Fruit fly (Drosophila melanogaster) whole organism, wandering third instar larva: ENCODE measurements around the gene CG1638.
A peak's percentile ranks its signal among the peaks of the same experiment; 100 is the strongest.

Experiments used
- Abd-B ChIP-seq: fragments of >200 bp; optimal IDR thresholded peaks from 2 replicates; lab custom pipeline; 2017; ENCODE audit warnings: missing biosample characterization, missing genetic modification characterization
- CG32264 ChIP-seq: fragments of 200-800 bp; sonication (Bioruptor generic); optimal IDR thresholded peaks from 2 replicates; lab custom pipeline; 2016; ENCODE audit warnings: missing biosample characterization, missing genetic modification characterization
- CG9705 ChIP-seq: fragments of 200-800 bp; sonication (Bioruptor generic); optimal IDR thresholded peaks from 2 replicates; lab custom pipeline; 2018; ENCODE audit warnings: missing biosample characterization, mild to moderate bottlenecking, missing genetic modification characterization
- CrebA ChIP-seq: fragments of 200-800 bp; sonication (Bioruptor generic); optimal IDR thresholded peaks from 2 replicates; lab custom pipeline; 2016; ENCODE audit warnings: missing biosample characterization, mild to moderate bottlenecking, missing genetic modification characterization, borderline replicate concordance
- Dfd ChIP-seq: fragments of >200 bp; optimal IDR thresholded peaks from 2 replicates; lab custom pipeline; 2017; ENCODE audit warnings: missing biosample characterization, missing genetic modification characterization
- Dif ChIP-seq: fragments of 200-275, 200-300 bp; sonication (Bioruptor generic); optimal IDR thresholded peaks from 2 replicates; lab custom pipeline; 2018; ENCODE audit warnings: missing biosample characterization, missing genetic modification characterization; ENCODE audit not compliant: partially characterized antibody
- GATAd ChIP-seq: sonication (Bioruptor generic); optimal IDR thresholded peaks from 2 replicates; lab custom pipeline; 2016; ENCODE audit warnings: missing biosample characterization, missing genetic modification characterization
- HLH106 ChIP-seq: fragments of 200-800 bp; optimal IDR thresholded peaks from 3 replicates; lab custom pipeline; 2019; ENCODE audit warnings: missing biosample characterization, mild to moderate bottlenecking, missing genetic modification characterization, moderate library complexity
- Hnf4 ChIP-seq: fragments of 200-800 bp; sonication (Bioruptor generic); optimal IDR thresholded peaks from 2 replicates; lab custom pipeline; 2016; ENCODE audit warnings: missing biosample characterization, mild to moderate bottlenecking, missing genetic modification characterization
- Hr78 ChIP-seq: fragments of >200 bp; optimal IDR thresholded peaks from 2 replicates; lab custom pipeline; 2017; ENCODE audit warnings: missing biosample characterization, missing genetic modification characterization
- Hr83 ChIP-seq: fragments of 200-300 bp; sonication (Bioruptor generic); optimal IDR thresholded peaks from 2 replicates; lab custom pipeline; 2016; ENCODE audit warnings: missing biosample characterization, mild to moderate bottlenecking, missing genetic modification characterization, moderate library complexity; ENCODE audit not compliant: poor library complexity, severe bottlenecking
- Jra ChIP-seq: sonication (Bioruptor generic); optimal IDR thresholded peaks from 2 replicates; lab custom pipeline; 2016; ENCODE audit warnings: missing biosample characterization, missing genetic modification characterization
- Mio ChIP-seq: sonication (Bioruptor generic); optimal IDR thresholded peaks from 2 replicates; lab custom pipeline; 2016; ENCODE audit warnings: missing biosample characterization, missing genetic modification characterization
- Myc ChIP-seq: fragments of >200 bp; optimal IDR thresholded peaks from 2 replicates; lab custom pipeline; 2017
- N ChIP-seq: fragments of >200 bp; optimal IDR thresholded peaks from 2 replicates; lab custom pipeline; 2018; ENCODE audit warnings: missing biosample characterization, missing external identifiers, missing genetic modification characterization
- OdsH ChIP-seq: fragments of 200-800 bp; sonication (Bioruptor generic); optimal IDR thresholded peaks from 2 replicates; lab custom pipeline; 2016; ENCODE audit warnings: missing biosample characterization, mild to moderate bottlenecking, missing genetic modification characterization
- Rel ChIP-seq, 2 experiments: fragments of 200-800 bp; sonication (Bioruptor generic) in 1 of 2; optimal IDR thresholded peaks; 2 replicates in 1 of 2; 3 replicates in 1 of 2; lab custom pipeline; 2016 to 2019; ENCODE audit warnings: mild to moderate bottlenecking in 2 of 2, missing biosample characterization in 2 of 2, missing genetic modification characterization in 2 of 2, moderate library complexity in 1 of 2
- Sp1 ChIP-seq: fragments of 200-800 bp; sonication (Bioruptor generic); optimal IDR thresholded peaks from 3 replicates; lab custom pipeline; 2019; ENCODE audit warnings: missing biosample characterization, mild to moderate bottlenecking, missing genetic modification characterization, moderate library complexity
- Vsx2 ChIP-seq: fragments of 200-300, 225-300 bp; sonication (Bioruptor generic); optimal IDR thresholded peaks from 2 replicates; lab custom pipeline; 2018; ENCODE audit warnings: missing biosample characterization, missing genetic modification characterization; ENCODE audit not compliant: partially characterized antibody
- br ChIP-seq: fragments of 200-800 bp; sonication (Bioruptor generic); optimal IDR thresholded peaks from 2 replicates; lab custom pipeline; 2016; ENCODE audit warnings: missing biosample characterization, missing genetic modification characterization
- brk ChIP-seq: fragments of 200-800 bp; sonication (Bioruptor generic); optimal IDR thresholded peaks from 2 replicates; lab custom pipeline; 2016; ENCODE audit warnings: missing biosample characterization, mild to moderate bottlenecking, missing genetic modification characterization
- dl ChIP-seq, 2 experiments: fragments of 175-275, 200-275 bp in 1 of 2; fragments of 200-275 bp in 1 of 2; sonication (Bioruptor generic); optimal IDR thresholded peaks; lab custom pipeline; 2018; ENCODE audit warnings: mild to moderate bottlenecking in 2 of 2, missing biosample characterization in 2 of 2, missing genetic modification characterization in 2 of 2, moderate library complexity in 2 of 2; ENCODE audit not compliant: partially characterized antibody in 2 of 2, insufficient read depth in 1 of 2
- dmrt93B ChIP-seq: fragments of 200-800 bp; sonication (Bioruptor generic); optimal IDR thresholded peaks from 2 replicates; lab custom pipeline; 2018; ENCODE audit warnings: missing biosample characterization, mild to moderate bottlenecking, missing genetic modification characterization
- dsf ChIP-seq: sonication (Bioruptor generic); optimal IDR thresholded peaks from 2 replicates; lab custom pipeline; 2016; ENCODE audit warnings: missing biosample characterization, missing genetic modification characterization, borderline replicate concordance
- ey ChIP-seq: fragments of 200-800 bp; sonication (Bioruptor generic); optimal IDR thresholded peaks from 2 replicates; lab custom pipeline; 2016; ENCODE audit warnings: missing biosample characterization, missing genetic modification characterization
- foxo ChIP-seq, 2 experiments: fragments of 200-800 bp; sonication (Bioruptor generic); optimal IDR thresholded peaks; 2 replicates in 1 of 2; 3 replicates in 1 of 2; lab custom pipeline; 2016 to 2017; ENCODE audit warnings: missing biosample characterization in 2 of 2, missing genetic modification characterization in 2 of 2
- fru ChIP-seq: fragments of 200-800 bp; sonication (Bioruptor generic); optimal IDR thresholded peaks from 3 replicates; lab custom pipeline; 2016; ENCODE audit warnings: missing biosample characterization, mild to moderate bottlenecking, missing genetic modification characterization
- h ChIP-seq: fragments of 200-800 bp; sonication (Bioruptor generic); optimal IDR thresholded peaks from 3 replicates; lab custom pipeline; 2016; ENCODE audit warnings: missing biosample characterization, mild to moderate bottlenecking, missing genetic modification characterization
- jim ChIP-seq: fragments of 175-275, 200-325 bp; sonication (Bioruptor generic); optimal IDR thresholded peaks from 2 replicates; lab custom pipeline; 2016; ENCODE audit warnings: missing biosample characterization, mild to moderate bottlenecking, missing genetic modification characterization
- lola ChIP-seq: fragments of >200 bp; optimal IDR thresholded peaks from 2 replicates; lab custom pipeline; 2017; ENCODE audit warnings: missing biosample characterization, missing genetic modification characterization
- pan ChIP-seq: fragments of >200 bp; optimal IDR thresholded peaks from 2 replicates; lab custom pipeline; 2017
- psq ChIP-seq: fragments of 200-800 bp; sonication (Bioruptor generic); optimal IDR thresholded peaks from 3 replicates; lab custom pipeline; 2017; ENCODE audit warnings: missing biosample characterization, mild to moderate bottlenecking, missing genetic modification characterization, moderate library complexity
- rgr ChIP-seq: fragments of 200-800 bp; sonication (Bioruptor generic); optimal IDR thresholded peaks from 3 replicates; lab custom pipeline; 2016; ENCODE audit warnings: missing biosample characterization, mild to moderate bottlenecking, missing genetic modification characterization
- sage ChIP-seq: fragments of 200-800 bp; sonication (Bioruptor generic); optimal IDR thresholded peaks from 2 replicates; lab custom pipeline; 2016; ENCODE audit warnings: missing biosample characterization, mild to moderate bottlenecking, missing genetic modification characterization
- sv ChIP-seq: fragments of 200-800 bp; sonication (Bioruptor generic); optimal IDR thresholded peaks from 3 replicates; lab custom pipeline; 2016; ENCODE audit warnings: missing biosample characterization, missing genetic modification characterization
- tai ChIP-seq: sonication (Bioruptor generic); optimal IDR thresholded peaks from 2 replicates; lab custom pipeline; 2016; ENCODE audit warnings: missing biosample characterization, missing genetic modification characterization
- usp ChIP-seq: fragments of >200 bp; optimal IDR thresholded peaks from 2 replicates; lab custom pipeline; 2017; ENCODE audit warnings: missing biosample characterization, missing genetic modification characterization
- woc ChIP-seq: sonication (Bioruptor generic); optimal IDR thresholded peaks from 2 replicates; lab custom pipeline; 2016; ENCODE audit warnings: missing biosample characterization, mild to moderate bottlenecking, missing genetic modification characterization

Gene CG1638

DNA sequence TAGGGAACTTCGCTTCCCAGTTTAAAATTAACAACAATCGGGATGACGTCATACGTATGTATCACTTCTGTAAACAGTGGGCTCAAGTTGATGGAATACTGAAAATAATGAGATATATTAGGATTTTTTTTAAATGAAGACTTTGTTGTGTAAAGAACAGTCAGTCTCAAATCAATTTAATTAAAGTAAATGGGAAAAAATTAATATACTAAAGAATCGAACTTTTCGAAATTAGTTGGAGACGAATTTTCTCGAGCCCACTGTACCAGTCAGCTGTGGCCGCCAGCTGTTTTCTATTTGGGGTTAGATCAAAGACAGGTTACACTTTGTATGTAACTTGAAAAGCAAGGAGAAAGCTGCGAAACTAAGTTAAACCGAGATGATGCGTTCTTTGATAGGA is 2.0 kb upstream of the CG1638 start, which contains the start of gene CG1635:
Gene CG1635 (plus strand): TSS at position 300 of the 400 bp plus-strand sequence.
- TF ChIP-seq dsf (GFP tag; lab: Kevin White, UChicago), result peak; percentile 96
- TF ChIP-seq CG9705, result peak; percentile 97
- no peak for TF ChIP-seq Hnf4
- TF ChIP-seq Myc, result no peak
- TF ChIP-seq Dif (GFP tag; lab: Kevin White, UChicago), result no peak
- TF ChIP-seq HLH106 (tag; lab: Kevin White, UChicago), result peak; percentile 99
- no peak for TF ChIP-seq Vsx2 (GFP tag; lab: Kevin White, UChicago)
- TF ChIP-seq lola, result no peak
- TF ChIP-seq Dfd (GFP tag; lab: Kevin White, UChicago), result no peak
- peak; percentile 97 for TF ChIP-seq fru (GFP tag; lab: Kevin White, UChicago)
- TF ChIP-seq OdsH (GFP tag; lab: Kevin White, UChicago), result peak; percentile 98
- no peak for TF ChIP-seq usp (GFP tag; lab: Kevin White, UChicago)
- TF ChIP-seq N (GFP tag; lab: Kevin White, UChicago), result no peak
- TF ChIP-seq GATAd (GFP tag; lab: Kevin White, UChicago), result peak; percentile 93
- TF ChIP-seq CG32264, result peak; percentile 97
- peak; percentile 99 for TF ChIP-seq Sp1 (GFP tag; lab: Kevin White, UChicago)
- peak; percentile 67 for TF ChIP-seq Hr83 (GFP tag; lab: Kevin White, UChicago)
- no peak for TF ChIP-seq brk
- peak; percentile 99 for TF ChIP-seq rgr (GFP tag; lab: Kevin White, UChicago)
- TF ChIP-seq sage (GFP tag; lab: Kevin White, UChicago), result no peak
- TF ChIP-seq sv (GFP tag; lab: Kevin White, UChicago), result peak; percentile 98
- TF ChIP-seq woc (GFP tag; lab: Kevin White, UChicago), result no peak
- no peak for TF ChIP-seq Jra
- TF ChIP-seq br (GFP tag; lab: Kevin White, UChicago), result peak; percentile 99
- no peak for TF ChIP-seq tai (GFP tag; lab: Kevin White, UChicago)
- peak; percentile 95 for TF ChIP-seq dmrt93B (GFP tag; lab: Kevin White, UChicago)
- TF ChIP-seq jim (GFP tag; lab: Kevin White, UChicago), result no peak
- TF ChIP-seq CrebA (GFP tag; lab: Kevin White, UChicago), result no peak
- no peak for TF ChIP-seq dl (GFP tag; optimal IDR thresholded peaks at IDR 0.05; lab: Kevin White, UChicago; ENCODE audit: insufficient read depth in 1 of 2, partially characterized antibody in 2 of 2)
- TF ChIP-seq Mio (GFP tag; lab: Kevin White, UChicago), result no peak
- TF ChIP-seq h, result peak; percentile 97
- peak; percentile 87 for TF ChIP-seq Rel (GFP tag; optimal IDR thresholded peaks at IDR 0.05; lab: Kevin White, UChicago)
- peak; percentile 92 for TF ChIP-seq Rel (tag; optimal IDR thresholded peaks at IDR 0.05; lab: Kevin White, UChicago)
- TF ChIP-seq pan, result no peak
- TF ChIP-seq psq, result peak; percentile 97
- no peak for TF ChIP-seq Abd-B (GFP tag; lab: Kevin White, UChicago)
- peak; percentile 95 to 99 for TF ChIP-seq foxo (GFP tag; optimal IDR thresholded peaks at IDR 0.05; lab: Kevin White, UChicago)
- TF ChIP-seq Hr78 (GFP tag; lab: Kevin White, UChicago), result no peak
- peak; percentile 97 for TF ChIP-seq ey
- TF ChIP-seq, all 38 proteins: peak for 18

DNA sequence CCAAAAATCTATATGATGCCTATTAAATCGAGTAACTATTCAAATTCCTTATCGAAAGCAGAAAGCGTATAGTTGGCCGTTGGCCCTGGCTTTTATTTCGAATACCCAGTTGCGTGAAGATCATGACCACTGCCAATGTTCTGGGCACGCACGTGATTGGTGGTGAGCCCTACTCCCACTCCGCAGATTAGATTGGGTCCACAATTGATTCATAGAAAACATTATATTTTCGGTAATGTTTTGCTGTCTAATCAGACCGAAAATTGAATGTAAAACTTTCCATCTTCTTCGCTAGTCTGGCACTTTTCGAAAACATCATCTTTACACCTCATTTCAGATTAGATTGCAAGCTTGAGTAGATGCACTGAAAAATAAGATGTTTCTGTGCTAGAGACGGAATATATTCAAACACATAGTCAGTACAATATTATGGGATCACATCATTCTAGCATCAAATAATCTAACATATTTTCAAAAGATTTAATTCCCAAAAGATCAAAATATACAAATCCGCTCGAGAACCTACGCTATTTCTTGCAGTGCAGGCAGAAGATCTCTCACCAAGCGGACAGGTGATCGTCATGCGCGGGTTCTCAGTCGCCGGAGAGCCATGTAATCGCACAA is 2.0 kb downstream of the CG1638 start, which contains the start of gene CG1774:
Gene CG1774 (plus strand): TSS at position 548 of the 624 bp plus-strand sequence.
- TF ChIP-seq h, result peak; percentile 93
- TF ChIP-seq Jra, result peak; percentile 60
- no peak for TF ChIP-seq Hr78 (GFP tag; lab: Kevin White, UChicago)
- TF ChIP-seq fru (GFP tag; lab: Kevin White, UChicago), result peak; percentile 94
- TF ChIP-seq tai (GFP tag; lab: Kevin White, UChicago), result no peak
- TF ChIP-seq Abd-B (GFP tag; lab: Kevin White, UChicago), result no peak
- TF ChIP-seq ey, result peak; percentile 90
- TF ChIP-seq Dfd (GFP tag; lab: Kevin White, UChicago), result no peak
- TF ChIP-seq dmrt93B (GFP tag; lab: Kevin White, UChicago), result peak; percentile 17
- no peak for TF ChIP-seq Myc
- TF ChIP-seq psq, result peak; percentile 75
- peak; percentile 53 for TF ChIP-seq CG32264
- TF ChIP-seq CG9705, result no peak
- TF ChIP-seq Hr83 (GFP tag; lab: Kevin White, UChicago), result peak; percentile 43
- TF ChIP-seq Vsx2 (GFP tag; lab: Kevin White, UChicago), result no peak
- no peak for TF ChIP-seq usp (GFP tag; lab: Kevin White, UChicago)
- TF ChIP-seq Hnf4, result peak; percentile 83
- TF ChIP-seq pan, result no peak
- TF ChIP-seq lola, result no peak
- peak; percentile 90 for TF ChIP-seq br (GFP tag; lab: Kevin White, UChicago)
- no peak for TF ChIP-seq N (GFP tag; lab: Kevin White, UChicago)
- TF ChIP-seq sage (GFP tag; lab: Kevin White, UChicago), result peak; percentile 49
- TF ChIP-seq CrebA (GFP tag; lab: Kevin White, UChicago), result no peak
- TF ChIP-seq Dif (GFP tag; lab: Kevin White, UChicago), result no peak
- peak; percentile 75 for TF ChIP-seq Sp1 (GFP tag; lab: Kevin White, UChicago)
- TF ChIP-seq Rel (GFP tag; optimal IDR thresholded peaks at IDR 0.05; lab: Kevin White, UChicago), result peak; percentile 66
- TF ChIP-seq Rel (tag; optimal IDR thresholded peaks at IDR 0.05; lab: Kevin White, UChicago), result peak; percentile 10
- peak; percentile 90 for TF ChIP-seq rgr (GFP tag; lab: Kevin White, UChicago)
- peak; percentile 78 to 90 for TF ChIP-seq foxo (GFP tag; optimal IDR thresholded peaks at IDR 0.05; lab: Kevin White, UChicago)
- TF ChIP-seq dl (GFP tag; optimal IDR thresholded peaks at IDR 0.05; lab: Kevin White, UChicago; ENCODE audit: insufficient read depth in 1 of 2, partially characterized antibody in 2 of 2), result no peak
- no peak for TF ChIP-seq jim (GFP tag; lab: Kevin White, UChicago)
- TF ChIP-seq woc (GFP tag; lab: Kevin White, UChicago), result peak; percentile 56
- TF ChIP-seq brk, result peak; percentile 79
- TF ChIP-seq HLH106 (tag; lab: Kevin White, UChicago), result peak; percentile 58
- no peak for TF ChIP-seq dsf (GFP tag; lab: Kevin White, UChicago)
- peak; percentile 89 for TF ChIP-seq OdsH (GFP tag; lab: Kevin White, UChicago)
- peak; percentile 47 for TF ChIP-seq sv (GFP tag; lab: Kevin White, UChicago)
- peak; percentile 44 for TF ChIP-seq Mio (GFP tag; lab: Kevin White, UChicago)
- TF ChIP-seq GATAd (GFP tag; lab: Kevin White, UChicago), result no peak
